Fruit fly (Drosophila melanogaster) whole organism: ENCODE measurements around the gene Scox.

Experiments used
- CG8478 ChIP-seq: fragments of >200 bp; optimal IDR thresholded peaks from 2 replicates; lab custom pipeline; 2018; ENCODE audit warnings: inconsistent platforms
- Dll ChIP-seq: fragments of >200 bp; optimal IDR thresholded peaks from 2 replicates; lab custom pipeline; 2017
- EcR ChIP-seq, 2 experiments: fragments of >200 bp; optimal IDR thresholded peaks; 2 replicates each; lab custom pipeline; 2017; ENCODE audit warnings: missing biosample characterization in 2 of 2, missing genetic modification characterization in 2 of 2, missing genetic modification reagents in 2 of 2
- pan ChIP-seq: fragments of >200 bp; optimal IDR thresholded peaks from 2 replicates; lab custom pipeline; 2017
- psq ChIP-seq: fragments of >200 bp; optimal IDR thresholded peaks from 2 replicates; lab custom pipeline; 2017
- usp ChIP-seq: fragments of >200 bp; optimal IDR thresholded peaks from 2 replicates; lab custom pipeline; 2017; ENCODE audit warnings: missing biosample characterization, missing genetic modification characterization, mixed read lengths

The Scox gene

dm6 chr2L:4968767-4969166 lies at the start of gene Scox, which contains the start of gene Polr1C:
Scox (minus strand) TSS chr2L:4968935.
Polr1C (plus strand) TSS chr2L:4969004.
- TF ChIP-seq pan (lab: Kevin White, UChicago) (no peak), Dll (no peak), CG8478 (lab: Kevin White, UChicago) (no peak), usp (GFP tag; lab: Kevin White, UChicago) (no peak), psq (lab: Kevin White, UChicago) (no peak), EcR (GFP tag; optimal IDR thresholded peaks at IDR 0.05; lab: Kevin White, UChicago) (no peak)

dm6 chr2L:5010784-5011260 lies 42.1 kb upstream of the Scox start, which contains the start of the genes CG31917, Tfb5 and SelT:
CG31917 (minus strand) TSS chr2L:5010834.
Tfb5 (minus strand) TSS chr2L:5010834.
SelT (plus strand) TSS chr2L:5010922.
- TF ChIP-seq pan (lab: Kevin White, UChicago) (no peak), EcR (GFP tag; optimal IDR thresholded peaks at IDR 0.05; lab: Kevin White, UChicago) (no peak), Dll (no peak)

- TF ChIP-seq usp (GFP tag; lab: Kevin White, UChicago), result no peak
These were observed 40.7 kb upstream of the Scox start, which contains the start of gene Rtnl1 for dm6 chr2L:5009306-5010030. Rtnl1 (minus strand) TSS chr2L:5009720.

DNA sequence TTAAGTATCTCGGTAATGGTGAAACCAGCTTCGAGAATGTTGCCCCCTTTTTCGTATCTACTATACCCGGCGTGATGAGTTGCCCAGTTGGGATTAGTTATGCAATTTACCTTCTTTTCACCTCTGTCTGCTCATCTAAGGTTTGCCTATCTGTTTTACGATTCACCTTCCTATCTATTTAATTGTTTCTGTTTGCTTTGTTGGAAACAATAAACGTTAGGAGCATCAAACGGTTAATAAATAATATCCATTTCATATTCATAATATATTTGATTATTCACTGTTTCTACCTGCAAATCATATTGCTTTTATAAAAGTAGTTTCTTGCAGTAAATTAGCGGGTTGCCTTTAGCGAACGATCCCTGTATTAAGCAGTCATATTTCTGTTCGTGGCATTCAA lies 38.5 kb upstream of the Scox start:
- TF ChIP-seq psq (lab: Kevin White, UChicago) (no peak), Dll (no peak), EcR (GFP tag; optimal IDR thresholded peaks at IDR 0.05; lab: Kevin White, UChicago) (no peak), CG8478 (lab: Kevin White, UChicago) (no peak), pan (lab: Kevin White, UChicago) (no peak), usp (GFP tag; lab: Kevin White, UChicago) (no peak)

DNA sequence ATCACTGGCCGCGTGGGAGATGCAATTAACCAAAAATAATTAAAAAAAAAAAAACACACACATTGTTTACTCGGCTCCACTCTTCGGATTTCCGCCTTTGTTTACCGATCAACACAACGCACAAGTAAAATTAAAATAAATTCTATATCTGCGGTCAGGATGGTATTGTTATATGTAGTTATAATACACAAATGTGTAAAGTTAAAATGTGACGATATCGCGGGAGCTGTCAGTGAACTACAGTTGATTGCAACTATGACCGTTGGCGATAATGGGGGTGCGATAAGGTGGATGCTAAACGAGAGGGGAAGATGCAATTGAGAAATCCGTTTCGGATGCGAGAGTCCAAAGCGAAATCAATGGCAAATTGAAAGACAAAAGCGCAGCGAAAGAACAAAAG lies 37.6 kb upstream of the Scox start:
- TF ChIP-seq CG8478 (lab: Kevin White, UChicago), result no peak
- TF ChIP-seq psq (lab: Kevin White, UChicago), result no peak
- no peak for TF ChIP-seq Dll
- TF ChIP-seq pan (lab: Kevin White, UChicago), result no peak
- no peak for TF ChIP-seq EcR (GFP tag; optimal IDR thresholded peaks at IDR 0.05; lab: Kevin White, UChicago)
- no peak for TF ChIP-seq usp (GFP tag; lab: Kevin White, UChicago)

- TF ChIP-seq Dll, result no peak
- TF ChIP-seq pan (lab: Kevin White, UChicago), result no peak
- no peak for TF ChIP-seq CG8478 (lab: Kevin White, UChicago)
- TF ChIP-seq usp (GFP tag; lab: Kevin White, UChicago), result no peak
These were observed 36.7 kb upstream of the Scox start for dm6 chr2L:5005464-5005764.

DNA sequence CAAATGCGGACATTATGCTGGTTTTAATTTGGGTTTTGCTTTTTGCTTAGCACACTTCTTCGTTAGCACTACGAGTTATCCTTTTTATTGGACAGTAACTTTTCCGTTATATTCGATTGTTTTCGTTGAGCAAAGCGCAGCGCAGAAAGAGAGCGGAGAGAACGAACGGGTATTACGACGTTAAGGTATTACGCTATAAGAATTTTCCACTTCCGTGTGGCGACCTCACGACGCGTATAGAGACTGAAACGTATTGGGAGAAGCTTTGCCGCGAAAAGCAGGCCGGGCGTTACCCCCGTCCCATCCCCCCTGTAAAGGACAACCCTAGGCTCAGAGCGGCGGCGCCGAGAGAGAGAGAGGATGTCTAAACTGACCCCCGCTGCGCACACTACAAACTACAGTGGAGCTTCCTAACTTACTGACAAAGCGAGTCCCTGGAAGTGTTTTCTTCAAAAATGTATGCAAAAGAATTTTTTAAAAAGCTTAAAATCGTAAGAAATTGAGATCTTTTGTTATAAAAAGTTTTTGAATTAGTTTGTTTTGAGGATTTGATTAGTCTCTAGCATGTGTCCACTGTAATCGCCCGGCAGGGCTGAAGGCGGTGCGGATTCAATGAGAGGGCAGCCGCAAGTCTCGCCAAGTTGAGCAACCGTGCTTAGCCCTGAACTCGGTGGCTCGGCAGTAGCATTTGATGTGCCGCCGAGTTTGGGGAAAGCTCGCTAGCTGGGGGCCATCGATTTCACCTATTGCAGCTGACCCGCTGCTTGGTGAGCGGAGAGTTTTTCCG lies 36.1 kb upstream of the Scox start:
- TF ChIP-seq pan (lab: Kevin White, UChicago) (peak; percentile 65), psq (lab: Kevin White, UChicago) (no peak), Dll (no peak), CG8478 (lab: Kevin White, UChicago) (no peak)

- TF ChIP-seq CG8478 (lab: Kevin White, UChicago) (no peak), usp (GFP tag; lab: Kevin White, UChicago) (no peak), Dll (no peak), pan (lab: Kevin White, UChicago) (no peak), psq (lab: Kevin White, UChicago) (no peak), EcR (GFP tag; optimal IDR thresholded peaks at IDR 0.05; lab: Kevin White, UChicago) (no peak)
These were observed 35.1 kb upstream of the Scox start for dm6 chr2L:5003670-5004453.

DNA sequence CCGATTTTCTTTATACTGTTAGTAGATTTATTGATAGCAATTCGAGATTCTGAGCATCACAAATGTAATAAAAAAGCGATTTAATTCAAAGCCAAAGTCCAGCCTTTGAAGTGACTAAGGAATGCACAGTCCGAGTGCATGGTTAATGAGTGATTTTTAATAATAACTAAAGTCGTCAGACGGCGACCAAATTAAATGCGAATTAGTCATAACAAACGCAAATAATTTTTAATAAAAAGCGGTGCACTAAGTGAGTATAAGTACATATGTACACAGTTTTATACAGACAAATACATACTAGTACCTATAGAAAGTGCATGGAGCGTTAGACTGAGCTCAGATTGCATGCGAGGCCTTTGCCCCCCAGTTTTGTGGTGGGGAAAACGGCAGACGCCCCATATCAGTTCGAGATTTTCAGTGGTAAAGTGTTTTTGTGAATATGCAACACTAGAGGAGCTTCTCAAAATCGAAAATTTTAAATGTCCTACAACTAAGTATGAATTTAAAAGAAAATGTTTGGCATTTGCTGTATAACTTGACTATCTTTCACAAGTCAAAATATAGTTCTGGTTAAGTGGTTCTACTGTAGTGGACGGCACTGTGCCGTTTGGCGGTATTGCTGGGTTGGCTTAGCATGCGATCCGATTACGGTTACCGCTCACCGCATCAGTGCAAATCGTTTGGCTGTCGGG lies 34.1 kb upstream of the Scox start:
- peak in 1 of 2 experiments; percentile 32 for TF ChIP-seq EcR (GFP tag; optimal IDR thresholded peaks at IDR 0.05; lab: Kevin White, UChicago)
- no peak for TF ChIP-seq CG8478 (lab: Kevin White, UChicago)

dm6 chr2L:5002031-5002430 lies 33.3 kb upstream of the Scox start:
- TF ChIP-seq pan (lab: Kevin White, UChicago), result no peak
- no peak for TF ChIP-seq EcR (GFP tag; optimal IDR thresholded peaks at IDR 0.05; lab: Kevin White, UChicago)
- TF ChIP-seq CG8478 (lab: Kevin White, UChicago), result no peak
- no peak for TF ChIP-seq Dll
- TF ChIP-seq usp (GFP tag; lab: Kevin White, UChicago), result no peak
- no peak for TF ChIP-seq psq (lab: Kevin White, UChicago)

dm6 chr2L:5001582-5001929 lies 32.8 kb upstream of the Scox start:
- no peak for TF ChIP-seq pan (lab: Kevin White, UChicago)
